Worm (Caenorhabditis elegans): Measurements from ENCODE around the gene nspb-5.

DNA sequence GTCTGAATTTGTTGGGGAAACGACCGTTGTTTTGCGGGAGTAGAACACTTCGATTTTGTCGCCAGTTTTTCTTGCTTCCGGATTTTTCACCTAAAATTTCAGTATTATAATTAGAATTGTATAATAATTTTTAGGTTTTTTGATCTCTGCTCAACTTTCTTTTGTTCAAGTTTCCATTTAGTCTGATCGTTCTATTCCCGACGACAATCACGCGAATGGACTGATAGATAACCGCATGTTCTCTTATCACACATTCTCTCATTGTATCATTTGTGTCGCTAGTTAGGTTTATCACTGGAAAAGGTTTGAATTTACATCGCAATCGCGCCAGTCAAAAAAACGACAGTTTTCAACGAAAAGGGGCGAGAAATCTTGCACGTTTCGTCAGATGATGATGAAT lies 44.0 kb upstream of the nspb-5 start:
- TF ChIP-seq dpl-1 (GFP tag; optimal IDR thresholded peaks at IDR 0.05): no peak
- no peak for TF ChIP-seq hif-1 (tag; optimal IDR thresholded peaks at IDR 0.05)
- no peak for TF ChIP-seq unc-130 (GFP tag; optimal IDR thresholded peaks at IDR 0.05)
- TF ChIP-seq lir-3 (tag; optimal IDR thresholded peaks at IDR 0.05): no peak
- TF ChIP-seq nhr-25 (tag; optimal IDR thresholded peaks at IDR 0.05; ENCODE audit: borderline replicate concordance, insufficient read depth): no peak
